Fruit fly (Drosophila melanogaster) whole organism, embryonic: ENCODE measurements around the gene CG7550.

Experiments
- ATbp ChIP-seq: fragments of 200-800 bp; sonication (Bioruptor generic); optimal IDR thresholded peaks from 2 replicates; lab custom pipeline; 2017; ENCODE audit warnings: missing biosample characterization, mild to moderate bottlenecking, missing genetic modification characterization, missing genetic modification reagents
- Abd-B ChIP-seq: fragments of 200-800 bp; sonication (Bioruptor generic); optimal IDR thresholded peaks from 2 replicates; lab custom pipeline; 2018; ENCODE audit warnings: missing biosample characterization, mild to moderate bottlenecking, missing genetic modification characterization, moderate library complexity
- BtbVII ChIP-seq: fragments of 200-800 bp; sonication (Bioruptor generic); optimal IDR thresholded peaks from 3 replicates; lab custom pipeline; 2017; ENCODE audit warnings: missing biosample characterization, mild to moderate bottlenecking, missing genetic modification characterization
- CG11085 ChIP-seq: fragments of 200-800 bp; sonication (Bioruptor generic); IDR thresholded peaks from 2 replicates; pipeline ENCODE4 v1.3.6; 2022; ENCODE audit warnings: missing biosample characterization, missing genetic modification characterization
- CG12942 ChIP-seq: fragments of 200-800 bp; sonication (Bioruptor generic); optimal IDR thresholded peaks from 3 replicates; lab custom pipeline; 2016; ENCODE audit warnings: missing biosample characterization, missing genetic modification characterization
- CG13424 ChIP-seq: fragments of 200-800 bp; sonication (Bioruptor generic); optimal IDR thresholded peaks from 2 replicates; lab custom pipeline; 2019; ENCODE audit warnings: missing biosample characterization, mild to moderate bottlenecking, missing genetic modification characterization, moderate library complexity
- CG13894 ChIP-seq: fragments of 200-800 bp; sonication (Bioruptor generic); optimal IDR thresholded peaks from 3 replicates; lab custom pipeline; 2018; ENCODE audit warnings: missing biosample characterization, mild to moderate bottlenecking, missing genetic modification characterization, moderate library complexity
- CG15269 ChIP-seq: fragments of 200-800 bp; sonication (Bioruptor generic); optimal IDR thresholded peaks from 2 replicates; lab custom pipeline; 2018; ENCODE audit warnings: missing biosample characterization, mild to moderate bottlenecking, missing genetic modification characterization, moderate library complexity
- CG1529 ChIP-seq: fragments of 200-800 bp; sonication (Bioruptor generic); optimal IDR thresholded peaks from 3 replicates; lab custom pipeline; 2018; ENCODE audit warnings: missing biosample characterization, missing genetic modification characterization
- CG17802 ChIP-seq: fragments of 200-800 bp; sonication (Bioruptor generic); optimal IDR thresholded peaks from 2 replicates; lab custom pipeline; 2018; ENCODE audit warnings: missing biosample characterization, mild to moderate bottlenecking, missing genetic modification characterization, moderate library complexity
- CG17829 ChIP-seq: fragments of 200-800 bp; optimal IDR thresholded peaks from 2 replicates; lab custom pipeline; 2019; ENCODE audit warnings: missing biosample characterization, mild to moderate bottlenecking, missing genetic modification characterization, moderate library complexity
- CG2199 ChIP-seq: fragments of 200-800 bp; sonication (Bioruptor generic); IDR thresholded peaks from 3 replicates; pipeline ENCODE4 v1.3.6; 2022; ENCODE audit warnings: missing biosample characterization, missing genetic modification characterization
- CG30431 ChIP-seq: fragments of 200-800 bp; sonication (Bioruptor generic); optimal IDR thresholded peaks from 2 replicates; lab custom pipeline; 2017; ENCODE audit warnings: missing biosample characterization, missing genetic modification characterization
- CG3065 ChIP-seq: fragments of 200-800 bp; sonication (Bioruptor generic); optimal IDR thresholded peaks from 2 replicates; lab custom pipeline; 2016; ENCODE audit warnings: missing biosample characterization, missing genetic modification characterization
- CG31388 ChIP-seq: fragments of 200-800 bp; sonication (Bioruptor generic); optimal IDR thresholded peaks from 2 replicates; lab custom pipeline; 2016; ENCODE audit warnings: missing biosample characterization, missing genetic modification characterization
- CG3838 ChIP-seq: fragments of 200-800 bp; sonication (Bioruptor generic); optimal IDR thresholded peaks from 3 replicates; lab custom pipeline; 2016; ENCODE audit warnings: missing biosample characterization, missing genetic modification characterization
- CG4820 ChIP-seq: fragments of 200-800 bp; sonication (Bioruptor generic); optimal IDR thresholded peaks from 3 replicates; lab custom pipeline; 2016; ENCODE audit warnings: missing biosample characterization, missing genetic modification characterization
- CG7357 ChIP-seq: fragments of 200-800 bp; sonication (Bioruptor generic); IDR thresholded peaks from 3 replicates; pipeline ENCODE4 v1.3.6; 2022; ENCODE audit warnings: missing biosample characterization, missing genetic modification characterization
- CG7556 ChIP-seq: fragments of 200-800 bp; sonication (Bioruptor generic); optimal IDR thresholded peaks from 2 replicates; lab custom pipeline; 2017; ENCODE audit warnings: missing biosample characterization, mild to moderate bottlenecking, missing genetic modification characterization
- CG9609 ChIP-seq: fragments of 200-800 bp; sonication (Bioruptor generic); optimal IDR thresholded peaks from 3 replicates; lab custom pipeline; 2016; ENCODE audit warnings: missing biosample characterization, missing genetic modification characterization
- CG9727 ChIP-seq: fragments of 200-800 bp; sonication (Bioruptor generic); optimal IDR thresholded peaks from 3 replicates; lab custom pipeline; 2017; ENCODE audit warnings: missing biosample characterization, mild to moderate bottlenecking, missing genetic modification characterization
- CHES-1-like ChIP-seq: fragments of 200-800 bp; sonication (Bioruptor generic); optimal IDR thresholded peaks from 2 replicates; lab custom pipeline; 2016; ENCODE audit warnings: missing biosample characterization, missing genetic modification characterization
- Deaf1 ChIP-seq: fragments of 200-800 bp; optimal IDR thresholded peaks from 3 replicates; lab custom pipeline; 2019; ENCODE audit warnings: missing biosample characterization, mild to moderate bottlenecking, missing genetic modification characterization, moderate library complexity
- E2f2 ChIP-seq: fragments of 200-800 bp; sonication (Bioruptor generic); IDR thresholded peaks from 2 replicates; pipeline ENCODE4 v1.3.6; 2022; ENCODE audit warnings: missing biosample characterization, missing genetic modification characterization
- Gsc ChIP-seq: fragments of 200-800 bp; sonication (Bioruptor generic); IDR thresholded peaks from 2 replicates; pipeline ENCODE4 v1.3.6; 2022; ENCODE audit warnings: missing biosample characterization, missing genetic modification characterization
- Gug ChIP-seq: fragments of 200-800 bp; sonication (Bioruptor generic); IDR thresholded peaks from 4 replicates; pipeline ENCODE4 v1.3.6; 2022; ENCODE audit warnings: missing biosample characterization, missing genetic modification characterization
- Hr78 ChIP-seq, 2 experiments: fragments of 200-800 bp in 1 of 2; fragments of >200 bp in 1 of 2; sonication (Bioruptor generic) in 1 of 2; optimal IDR thresholded peaks; 2 replicates each; lab custom pipeline; 2017 to 2019; ENCODE audit warnings: missing biosample characterization in 2 of 2, missing genetic modification characterization in 2 of 2, mild to moderate bottlenecking in 1 of 2, moderate library complexity in 1 of 2
- Nf-YB ChIP-seq: fragments of 200-800 bp; sonication (Bioruptor generic); optimal IDR thresholded peaks from 3 replicates; lab custom pipeline; 2019; ENCODE audit warnings: missing biosample characterization, mild to moderate bottlenecking, missing genetic modification characterization, moderate library complexity
- Oli ChIP-seq: fragments of 200-800 bp; sonication (Bioruptor generic); optimal IDR thresholded peaks from 2 replicates; lab custom pipeline; 2018; ENCODE audit warnings: missing biosample characterization, mild to moderate bottlenecking, missing genetic modification characterization, moderate library complexity
- Stat92E ChIP-seq, 3 experiments: fragments of >200 bp in 2 of 3; fragments of 200-800 bp in 1 of 3; sonication (Bioruptor generic) in 1 of 3; optimal IDR thresholded peaks; 2 replicates each; lab custom pipeline; 2017 to 2019; ENCODE audit warnings: missing biosample characterization in 3 of 3, missing genetic modification characterization in 3 of 3, mild to moderate bottlenecking in 1 of 3, moderate library complexity in 1 of 3
- Taf1 ChIP-seq: fragments of 200-800 bp; sonication (Bioruptor generic); IDR thresholded peaks from 2 replicates; pipeline ENCODE4 v1.3.6; 2022; ENCODE audit warnings: missing biosample characterization, missing genetic modification characterization
- cad ChIP-seq: fragments of >200 bp; optimal IDR thresholded peaks from 2 replicates; lab custom pipeline; 2017; ENCODE audit warnings: missing biosample characterization, missing genetic modification characterization
- chinmo ChIP-seq: fragments of 200-800 bp; sonication (Bioruptor generic); IDR thresholded peaks from 4 replicates; pipeline ENCODE4 v1.3.6; 2022; ENCODE audit warnings: missing biosample characterization, missing genetic modification characterization; ENCODE audit not compliant: partially characterized antibody
- danr ChIP-seq: fragments of 200-800 bp; sonication (Bioruptor generic); IDR thresholded peaks from 2 replicates; pipeline ENCODE4 v1.3.6; 2022; ENCODE audit warnings: missing biosample characterization, missing genetic modification characterization
- dysf ChIP-seq: fragments of 200-800 bp; sonication (Bioruptor generic); IDR thresholded peaks from 3 replicates; pipeline ENCODE4 v1.3.6; 2022; ENCODE audit warnings: missing biosample characterization, missing genetic modification characterization
- hkb ChIP-seq, 2 experiments: fragments of 200-800 bp in 1 of 2; fragments of >200 bp in 1 of 2; sonication (Bioruptor generic) in 1 of 2; IDR thresholded peaks in 1 of 2; optimal IDR thresholded peaks in 1 of 2; 2 replicates each; pipeline versions ENCODE4 v1.3.6 to Lab custom; 2017 to 2022; ENCODE audit warnings: missing biosample characterization in 1 of 2, missing genetic modification characterization in 1 of 2
- jing ChIP-seq: fragments of 200-800 bp; sonication (Bioruptor generic); optimal IDR thresholded peaks from 2 replicates; lab custom pipeline; 2018; ENCODE audit warnings: missing biosample characterization, mild to moderate bottlenecking, missing genetic modification characterization
- lbe ChIP-seq: fragments of 200-800 bp; sonication (Bioruptor generic); optimal IDR thresholded peaks from 2 replicates; lab custom pipeline; 2016; ENCODE audit warnings: missing biosample characterization, mild to moderate bottlenecking, missing genetic modification characterization
- pita ChIP-seq: fragments of 200-800 bp; sonication (Bioruptor generic); optimal IDR thresholded peaks from 2 replicates; lab custom pipeline; 2017; ENCODE audit warnings: missing biosample characterization, mild to moderate bottlenecking, missing genetic modification characterization
- sens-2 ChIP-seq: fragments of 200-800 bp; sonication (Bioruptor generic); IDR thresholded peaks from 2 replicates; pipeline ENCODE4 v1.3.6; 2022; ENCODE audit warnings: missing biosample characterization, missing genetic modification characterization
- slbo ChIP-seq: fragments of 200-800 bp; sonication (Bioruptor generic); IDR thresholded peaks from 2 replicates; pipeline ENCODE4 v1.3.6; 2022; ENCODE audit warnings: missing biosample characterization, missing genetic modification characterization
- sna ChIP-seq: fragments of 200-800 bp; sonication (Bioruptor generic); IDR thresholded peaks from 2 replicates; pipeline ENCODE4 v1.3.6; 2022; ENCODE audit warnings: missing biosample characterization, missing genetic modification characterization; ENCODE audit not compliant: partially characterized antibody
- so ChIP-seq: fragments of 200-800 bp; sonication (Bioruptor generic); IDR thresholded peaks from 3 replicates; pipeline ENCODE4 v1.3.6; 2022; ENCODE audit warnings: missing biosample characterization, missing genetic modification characterization
- trem ChIP-seq: fragments of 200-800 bp; optimal IDR thresholded peaks from 3 replicates; lab custom pipeline; 2019; ENCODE audit warnings: missing biosample characterization, mild to moderate bottlenecking, missing genetic modification characterization, moderate library complexity
- vfl ChIP-seq: fragments of 200-800 bp; sonication (Bioruptor generic); optimal IDR thresholded peaks from 2 replicates; lab custom pipeline; 2016; ENCODE audit warnings: missing biosample characterization, missing genetic modification characterization
- vnd ChIP-seq: fragments of 200-800 bp; sonication (Bioruptor generic); IDR thresholded peaks from 3 replicates; pipeline ENCODE4 v1.3.6; 2022; ENCODE audit warnings: missing biosample characterization, missing genetic modification characterization; ENCODE audit not compliant: partially characterized antibody
- z ChIP-seq: fragments of 200-800 bp; sonication (Bioruptor generic); IDR thresholded peaks from 3 replicates; pipeline ENCODE4 v1.3.6; 2022; ENCODE audit warnings: missing biosample characterization, missing genetic modification characterization
- zen ChIP-seq: fragments of 200-800 bp; sonication (Bioruptor generic); optimal IDR thresholded peaks from 3 replicates; lab custom pipeline; 2018; ENCODE audit warnings: missing biosample characterization, mild to moderate bottlenecking, missing genetic modification characterization, moderate library complexity

CG7550 gene

dm6 chr3L:8153206-8153996 lies 29.1 kb upstream of the CG7550 start (continued):
- TF ChIP-seq CHES-1-like (GFP tag; lab: Kevin White, UChicago), result no peak
- no peak for TF ChIP-seq CG3838 (GFP tag; lab: Kevin White, UChicago)
- peak; percentile 42 for TF ChIP-seq BtbVII (GFP tag; lab: Kevin White, UChicago)
- TF ChIP-seq danr (GFP tag; lab: Robert Waterston, UW), result 0 out of 2 replicates have a peak, but pooled peaks have one; percentile 23
- no peak for TF ChIP-seq cad (GFP tag; lab: Kevin White, UChicago)
- peak; percentile 33 for TF ChIP-seq CG12942
- TF ChIP-seq CG15269, result peak; percentile 56
- TF ChIP-seq hkb (optimal IDR thresholded peaks at IDR 0.05; lab: Kevin White, UChicago), result no peak
- peak; percentile 76 for TF ChIP-seq hkb (GFP tag; IDR thresholded peaks at IDR 0.05; lab: Robert Waterston, UW)
- peak; percentile 65 for TF ChIP-seq jing (GFP tag; lab: Kevin White, UChicago)
- no peak for TF ChIP-seq Nf-YB (GFP tag; lab: Kevin White, UChicago)
- no peak for TF ChIP-seq pita (GFP tag; lab: Kevin White, UChicago)
- peak; percentile 36 for TF ChIP-seq CG9727
- 0 out of 4 replicates have a peak, but pooled peaks have one; percentile 48 for TF ChIP-seq chinmo (GFP tag; lab: Robert Waterston, UW)
- TF ChIP-seq ATbp (GFP tag; lab: Kevin White, UChicago), result peak; percentile 58
- TF ChIP-seq Deaf1, result no peak
- TF ChIP-seq CG13894 (tag; lab: Kevin White, UChicago), result no peak
- no peak for TF ChIP-seq CG17802
- no peak for TF ChIP-seq CG30431 (GFP tag; lab: Kevin White, UChicago)
- TF ChIP-seq CG4820 (GFP tag; lab: Kevin White, UChicago), result peak; percentile 56
- no peak for TF ChIP-seq sens-2
- TF ChIP-seq Abd-B (GFP tag; lab: Kevin White, UChicago), result peak; percentile 33
- no peak for TF ChIP-seq CG3065
- TF ChIP-seq CG17829 (tag; lab: Kevin White, UChicago), result no peak
- no peak for TF ChIP-seq zen (tag; lab: Kevin White, UChicago)
- no peak for TF ChIP-seq vnd (GFP tag; lab: Robert Waterston, UW)
- TF ChIP-seq Gug, result 0 out of 4 replicates have a peak, but pooled peaks have one; percentile 10
- 0 out of 2 replicates have a peak, but pooled peaks have one; percentile 14 for TF ChIP-seq CG11085 (GFP tag; lab: Robert Waterston, UW)
- TF ChIP-seq z, result no peak
- TF ChIP-seq lbe, result no peak
- TF ChIP-seq Taf1, result no peak
- peak; percentile 51 for TF ChIP-seq CG1529
- 0 out of 3 replicates have a peak, but pooled peaks have one; percentile 15 for TF ChIP-seq CG2199 (GFP tag; lab: Robert Waterston, UW)
- no peak for TF ChIP-seq CG31388 (GFP tag; lab: Kevin White, UChicago)
- TF ChIP-seq dysf (GFP tag; lab: Robert Waterston, UW), result peak; percentile 67
- TF ChIP-seq E2f2, result no peak
- TF ChIP-seq Stat92E (GFP tag; optimal IDR thresholded peaks at IDR 0.05; lab: Kevin White, UChicago), result no peak
- TF ChIP-seq trem (tag; lab: Kevin White, UChicago), result no peak
- TF ChIP-seq CG7556 (GFP tag; lab: Kevin White, UChicago), result no peak
- peak; percentile 51 for TF ChIP-seq slbo
- TF ChIP-seq CG7357 (GFP tag; lab: Robert Waterston, UW), result no peak
- peak; percentile 44 for TF ChIP-seq CG9609 (GFP tag; lab: Kevin White, UChicago)
- peak; percentile 65 for TF ChIP-seq CG13424 (tag; lab: Kevin White, UChicago)
- TF ChIP-seq vfl (GFP tag; lab: Kevin White, UChicago), result no peak
- peak; percentile 65; the same call in 1 of the 3 replicates for TF ChIP-seq so (GFP tag; lab: Robert Waterston, UW)
- TF ChIP-seq Hr78 (GFP tag; optimal IDR thresholded peaks at IDR 0.05; lab: Kevin White, UChicago), result no peak
- peak; percentile 46; the same call in 1 of the 2 replicates for TF ChIP-seq Gsc (GFP tag; lab: Robert Waterston, UW)
- peak; percentile 76 for TF ChIP-seq Oli (tag; lab: Kevin White, UChicago)
- no peak for TF ChIP-seq sna (GFP tag; lab: Robert Waterston, UW)
